Fruit fly (Drosophila melanogaster) whole organism: ENCODE measurements around the gene Cad87A.

Experiments
- CG8478 ChIP-seq: fragments of >200 bp; optimal IDR thresholded peaks from 2 replicates; lab custom pipeline; 2018; ENCODE audit warnings: inconsistent platforms
- Dll ChIP-seq: fragments of >200 bp; optimal IDR thresholded peaks from 2 replicates; lab custom pipeline; 2017
- usp ChIP-seq: fragments of >200 bp; optimal IDR thresholded peaks from 2 replicates; lab custom pipeline; 2017; ENCODE audit warnings: missing biosample characterization, missing genetic modification characterization, mixed read lengths

DNA sequence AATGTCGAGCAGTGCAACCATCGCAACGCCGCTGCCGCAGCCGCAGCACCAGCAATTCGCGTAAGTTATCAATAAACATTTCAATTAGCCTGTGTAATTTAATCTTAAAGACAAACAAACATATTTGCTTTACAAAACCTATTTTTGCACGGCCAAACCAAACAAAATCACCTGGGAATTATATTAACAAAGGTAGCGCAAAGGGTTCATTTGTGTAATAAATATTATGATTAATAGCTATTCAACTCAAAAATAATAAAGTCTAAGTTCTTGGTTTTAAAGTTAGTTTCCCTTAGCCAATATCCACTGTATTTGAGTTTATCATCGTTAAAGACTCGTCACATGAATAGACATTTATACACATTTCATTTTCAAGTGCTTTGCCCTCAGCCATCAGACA is 20.3 kb upstream of the Cad87A start:
- TF ChIP-seq CG8478 (no peak), usp (no peak), Dll (no peak)
